Worm (Caenorhabditis elegans) whole organism, L4 larva: Measurements from ENCODE around the gene tbb-1.

ENCODE experiments used
- daf-12 ChIP-seq: fragments of 150-350 bp; optimal IDR thresholded peaks from 2 replicates; lab custom pipeline; 2014; ENCODE audit warnings: missing biosample characterization, missing genetic modification reagents, missing genetic modification characterization
- jun-1 ChIP-seq: fragments of 150-350 bp; optimal IDR thresholded peaks from 2 replicates; lab custom pipeline; 2014; ENCODE audit warnings: missing biosample characterization, missing genetic modification reagents, missing genetic modification characterization
- unc-130 ChIP-seq: sonication (generic microtip); optimal IDR thresholded peaks from 2 replicates; lab custom pipeline; 2016; ENCODE audit warnings: missing genetic modification reagents, missing genetic modification characterization, missing compliant biosample characterization

DNA sequence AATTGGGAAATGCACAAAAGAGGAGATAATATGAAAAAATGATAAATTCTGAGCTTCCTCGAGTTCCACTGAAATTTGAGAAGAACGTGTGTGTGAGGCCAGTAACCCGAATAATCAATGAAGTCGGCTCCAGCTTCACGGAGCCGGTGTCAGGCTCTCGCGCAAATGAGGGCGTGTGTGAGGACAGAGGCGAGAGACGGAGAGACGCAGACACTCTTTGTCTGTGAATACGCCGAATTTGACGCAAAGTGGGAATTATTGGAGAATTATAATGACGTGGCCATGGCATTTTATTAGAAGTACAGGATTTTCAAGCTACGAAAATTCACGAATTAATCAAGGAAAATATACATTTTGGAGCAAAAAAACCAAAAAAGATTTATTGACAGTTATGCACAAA lies 2.3 kb downstream of the tbb-1 start:
- no peak for TF ChIP-seq daf-12 (tag; lab: Kevin White, UChicago)
- no peak for TF ChIP-seq unc-130 (GFP tag; lab: Kevin White, UChicago)
- TF ChIP-seq jun-1 (tag; lab: Kevin White, UChicago): no peak
